Fruit fly (Drosophila melanogaster) whole organism, pupa: Measurements from ENCODE around the gene raptor.

ENCODE experiments used
- CG10348 ChIP-seq: fragments of 200-800 bp; sonication (Bioruptor generic); IDR thresholded peaks from 2 replicates; pipeline ENCODE4 v1.3.6; 2022; ENCODE audit warnings: missing biosample characterization, missing genetic modification characterization
- CG12605 ChIP-seq: fragments of 200-800 bp; sonication (Bioruptor generic); IDR thresholded peaks from 2 replicates; pipeline ENCODE4 v1.3.6; 2022; ENCODE audit warnings: missing biosample characterization, missing genetic modification characterization
- CG13204 ChIP-seq: fragments of 200-800 bp; sonication (Bioruptor generic); optimal IDR thresholded peaks from 2 replicates; lab custom pipeline; 2018; ENCODE audit warnings: missing biosample characterization, mild to moderate bottlenecking, missing genetic modification characterization, moderate library complexity
- CG15710 ChIP-seq: fragments of 200-800 bp; sonication (Bioruptor generic); optimal IDR thresholded peaks from 2 replicates; lab custom pipeline; 2018; ENCODE audit warnings: missing biosample characterization, mild to moderate bottlenecking, missing genetic modification characterization, moderate library complexity
- CG34367 ChIP-seq: fragments of 200-800 bp; sonication (Bioruptor generic); optimal IDR thresholded peaks from 2 replicates; lab custom pipeline; 2018; ENCODE audit warnings: missing biosample characterization, mild to moderate bottlenecking, missing genetic modification characterization
- CG4496 ChIP-seq: fragments of 200-800 bp; sonication (Bioruptor generic); IDR thresholded peaks from 3 replicates; pipeline ENCODE4 v1.3.6; 2022; ENCODE audit warnings: missing biosample characterization, missing genetic modification characterization
- CG8301 ChIP-seq: fragments of 200-800 bp; sonication (Bioruptor generic); optimal IDR thresholded peaks from 2 replicates; lab custom pipeline; 2018; ENCODE audit warnings: missing biosample characterization, mild to moderate bottlenecking, missing genetic modification characterization
- CG9948 ChIP-seq: fragments of 200-800 bp; sonication (Bioruptor generic); optimal IDR thresholded peaks from 2 replicates; lab custom pipeline; 2018; ENCODE audit warnings: missing biosample characterization, mild to moderate bottlenecking, missing genetic modification characterization, moderate library complexity
- D1 ChIP-seq: fragments of 200-800 bp; sonication (Bioruptor generic); optimal IDR thresholded peaks from 2 replicates; lab custom pipeline; 2018; ENCODE audit warnings: missing biosample characterization, mild to moderate bottlenecking, missing genetic modification characterization, moderate library complexity
- EcR ChIP-seq: fragments of 200-800 bp; sonication (Bioruptor generic); optimal IDR thresholded peaks from 3 replicates; lab custom pipeline; 2019; ENCODE audit warnings: missing biosample characterization, missing genetic modification characterization, mild to moderate bottlenecking, moderate library complexity, missing genetic modification reagents
- Ets98B ChIP-seq: fragments of 200-800 bp; sonication (Bioruptor generic); IDR thresholded peaks from 2 replicates; pipeline ENCODE4 v1.3.6; 2022; ENCODE audit warnings: missing biosample characterization, missing genetic modification characterization
- Pif1A ChIP-seq: fragments of 200-800 bp; sonication (Bioruptor generic); optimal IDR thresholded peaks from 3 replicates; lab custom pipeline; 2016; ENCODE audit warnings: missing biosample characterization, missing genetic modification characterization
- Pif1B ChIP-seq: fragments of 200-800 bp; sonication (Bioruptor generic); optimal IDR thresholded peaks from 3 replicates; lab custom pipeline; 2016; ENCODE audit warnings: missing biosample characterization, missing genetic modification characterization
- gl ChIP-seq: fragments of 200-800 bp; sonication (Bioruptor generic); optimal IDR thresholded peaks from 2 replicates; lab custom pipeline; 2018; ENCODE audit warnings: missing biosample characterization, mild to moderate bottlenecking, missing genetic modification characterization

DNA sequence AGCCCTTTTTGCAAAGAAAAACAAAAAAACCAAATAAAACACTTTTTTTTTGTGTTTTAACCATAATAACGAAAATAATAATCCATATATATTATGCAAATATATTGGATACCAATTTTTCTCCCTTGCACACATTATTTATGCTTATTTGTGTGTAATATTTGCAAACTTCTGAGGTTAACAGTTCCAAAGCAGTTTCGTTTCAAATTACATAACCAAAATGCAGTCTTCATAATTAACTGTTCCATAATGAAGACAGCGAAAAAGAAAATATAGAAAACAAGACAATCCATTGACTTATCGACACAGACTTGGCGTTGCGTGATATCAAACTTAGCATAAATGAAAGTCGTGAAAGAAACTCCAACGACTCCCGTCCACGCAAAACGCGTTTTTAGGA is 14.4 kb downstream of the raptor start:
- TF ChIP-seq Pif1B (no peak), CG4496 (GFP tag; lab: Robert Waterston, UW) (no peak), CG34367 (tag; lab: Kevin White, UChicago) (no peak), CG15710 (tag; lab: Kevin White, UChicago) (no peak), D1 (tag; lab: Kevin White, UChicago) (no peak), CG8301 (tag; lab: Kevin White, UChicago) (no peak), CG9948 (tag; lab: Kevin White, UChicago) (no peak), Ets98B (GFP tag; lab: Robert Waterston, UW) (no peak), CG10348 (GFP tag; lab: Robert Waterston, UW) (no peak), CG13204 (GFP tag; lab: Kevin White, UChicago) (no peak), CG12605 (GFP tag; lab: Robert Waterston, UW) (no peak), EcR (no peak), Pif1A (GFP tag; lab: Kevin White, UChicago) (no peak), gl (tag; lab: Kevin White, UChicago) (no peak)
